Fruit fly (Drosophila melanogaster): ENCODE data around the gene Hez.

dm6 chr3L:9850114-9850513, 44.4 kb downstream of the Hez start:
- TF ChIP-seq CG6854 (GFP tag; optimal IDR thresholded peaks at IDR 0.05) (no peak), net (GFP tag; optimal IDR thresholded peaks at IDR 0.05) (no peak), pdm3 (GFP tag; optimal IDR thresholded peaks at IDR 0.05) (no peak), Gug (GFP tag; IDR thresholded peaks at IDR 0.05) (no peak), CG6276 (GFP tag; optimal IDR thresholded peaks at IDR 0.05) (no peak), OdsH (GFP tag; optimal IDR thresholded peaks at IDR 0.05) (no peak), CG3919 (GFP tag; optimal IDR thresholded peaks at IDR 0.05) (no peak), Hr4 (GFP tag; optimal IDR thresholded peaks at IDR 0.05) (no peak), CG34406 (GFP tag; optimal IDR thresholded peaks at IDR 0.05) (no peak), Ets21C (GFP tag; optimal IDR thresholded peaks at IDR 0.05) (no peak), CG7368 (GFP tag; optimal IDR thresholded peaks at IDR 0.05) (no peak)

Data from whole organism, prepupa.